Fruit fly (Drosophila melanogaster): ENCODE results near the gene CG31279.

The CG31279 gene

DNA sequence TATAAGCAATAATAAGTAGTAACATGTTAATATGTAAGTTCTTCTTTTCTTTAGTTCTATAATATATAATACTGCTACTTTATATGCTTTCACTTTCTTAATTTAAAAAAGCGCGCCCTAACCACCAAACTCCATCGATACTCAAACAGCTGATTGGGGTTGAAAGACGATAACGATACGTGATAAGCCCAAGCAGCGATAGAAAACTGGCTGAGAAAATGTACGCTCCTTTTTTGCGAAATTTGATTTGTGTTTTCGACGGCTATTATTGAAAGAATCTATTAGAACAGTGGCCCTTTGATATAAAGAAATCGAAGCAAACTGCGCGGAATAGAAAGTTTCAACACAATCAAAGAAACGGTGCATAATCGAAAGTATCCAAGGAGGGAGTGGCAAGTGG is 25.4 kb downstream of the CG31279 start, which contains the start of gene CG14883 (continued):
- TF ChIP-seq dmrt11E (tag; optimal IDR thresholded peaks at IDR 0.05) (no peak), gfzf (GFP tag; optimal IDR thresholded peaks at IDR 0.05) (no peak), sna (GFP tag; IDR thresholded peaks at IDR 0.05; ENCODE audit: partially characterized antibody) (peak; percentile 55; the same call in 1 of the 2 replicates), HLH4C (GFP tag; IDR thresholded peaks at IDR 0.05; ENCODE audit: partially characterized antibody) (peak; percentile 58), knrl (GFP tag; IDR thresholded peaks at IDR 0.05; ENCODE audit: partially characterized antibody) (0 out of 3 replicates have a peak, but pooled peaks have one; percentile 17), CG14014 (GFP tag; IDR thresholded peaks at IDR 0.05) (no peak), Nf-YC (tag; optimal IDR thresholded peaks at IDR 0.05) (no peak), CG3995 (GFP tag; optimal IDR thresholded peaks at IDR 0.05) (peak; percentile 75), chinmo (GFP tag; IDR thresholded peaks at IDR 0.05; ENCODE audit: partially characterized antibody) (0 out of 4 replicates have a peak, but pooled peaks have one; percentile 14), E2f2 (GFP tag; IDR thresholded peaks at IDR 0.05) (peak; percentile 91), her (GFP tag; optimal IDR thresholded peaks at IDR 0.05) (no peak), CG15479 (GFP tag; optimal IDR thresholded peaks at IDR 0.05) (no peak), crp (GFP tag; optimal IDR thresholded peaks at IDR 0.05) (peak in 1 of 2 experiments; percentile 89), sd (tag; optimal IDR thresholded peaks at IDR 0.05) (no peak), CG13287 (GFP tag; IDR thresholded peaks at IDR 0.05; ENCODE audit: partially characterized antibody) (peak; percentile 69), Sry-δ (GFP tag; optimal IDR thresholded peaks at IDR 0.05) (peak; percentile 27), run (tag; optimal IDR thresholded peaks at IDR 0.05) (no peak), CG17568 (GFP tag; optimal IDR thresholded peaks at IDR 0.05) (peak; percentile 18), Chrac-16 (GFP tag; optimal IDR thresholded peaks at IDR 0.05) (no peak), Dfd (GFP tag; optimal IDR thresholded peaks at IDR 0.05) (no peak), tin (GFP tag; optimal IDR thresholded peaks at IDR 0.05) (no peak), wor (GFP tag; IDR thresholded peaks at IDR 0.05) (no peak), lmd (GFP tag; IDR thresholded peaks at IDR 0.05) (no peak), z (GFP tag; IDR thresholded peaks at IDR 0.05) (no peak), CG10267 (tag; optimal IDR thresholded peaks at IDR 0.05) (peak; percentile 14), BEAF-32 (GFP tag; optimal IDR thresholded peaks at IDR 0.05) (peak; percentile 52), onecut (GFP tag; IDR thresholded peaks at IDR 0.05) (no peak), nerfin-2 (GFP tag; IDR thresholded peaks at IDR 0.05; ENCODE audit: partially characterized antibody) (peak; percentile 46; the same call in 1 of the 2 replicates), hbn (GFP tag; IDR thresholded peaks at IDR 0.05; ENCODE audit: partially characterized antibody) (peak; percentile 34; the same call in 1 of the 2 replicates), CG9797 (GFP tag; optimal IDR thresholded peaks at IDR 0.05) (peak; percentile 27), CG43689 (GFP tag; IDR thresholded peaks at IDR 0.05) (no peak), Scr (GFP tag; IDR thresholded peaks at IDR 0.05; ENCODE audit: partially characterized antibody) (peak; percentile 53), bbx (GFP tag; IDR thresholded peaks at IDR 0.05; ENCODE audit: partially characterized antibody) (peak; percentile 65; the same call in 1 of the 2 replicates), YL-1 (GFP tag; optimal IDR thresholded peaks at IDR 0.05) (peak; percentile 26), CG31441 (GFP tag; IDR thresholded peaks at IDR 0.05) (no peak), kah (GFP tag; optimal IDR thresholded peaks at IDR 0.05) (peak; percentile 10), CG4424 (GFP tag; optimal IDR thresholded peaks at IDR 0.05) (no peak), pzg (GFP tag; optimal IDR thresholded peaks at IDR 0.05) (peak; percentile 43), CG8388 (GFP tag; optimal IDR thresholded peaks at IDR 0.05) (no peak), CG3726 (GFP tag; IDR thresholded peaks at IDR 0.05) (no peak), salm (tag; optimal IDR thresholded peaks at IDR 0.05) (no peak), CoRest (tag; optimal IDR thresholded peaks at IDR 0.05) (no peak), Adf1 (GFP tag; IDR thresholded peaks at IDR 0.05) (no peak), cato (GFP tag; optimal IDR thresholded peaks at IDR 0.05; ENCODE audit: borderline replicate concordance) (no peak), Sox102F (GFP tag; optimal IDR thresholded peaks at IDR 0.05) (no peak), CG7357 (GFP tag; IDR thresholded peaks at IDR 0.05) (no peak), unc-4 (GFP tag; IDR thresholded peaks at IDR 0.05; ENCODE audit: partially characterized antibody) (peak; percentile 52; the same call in 1 of the 2 replicates), ab (GFP tag; optimal IDR thresholded peaks at IDR 0.05) (no peak), CG10654 (GFP tag; optimal IDR thresholded peaks at IDR 0.05) (no peak)

Data from whole organism, embryonic.